Fruit fly (Drosophila melanogaster): Measurements from ENCODE around the gene eg.

Gene eg

DNA sequence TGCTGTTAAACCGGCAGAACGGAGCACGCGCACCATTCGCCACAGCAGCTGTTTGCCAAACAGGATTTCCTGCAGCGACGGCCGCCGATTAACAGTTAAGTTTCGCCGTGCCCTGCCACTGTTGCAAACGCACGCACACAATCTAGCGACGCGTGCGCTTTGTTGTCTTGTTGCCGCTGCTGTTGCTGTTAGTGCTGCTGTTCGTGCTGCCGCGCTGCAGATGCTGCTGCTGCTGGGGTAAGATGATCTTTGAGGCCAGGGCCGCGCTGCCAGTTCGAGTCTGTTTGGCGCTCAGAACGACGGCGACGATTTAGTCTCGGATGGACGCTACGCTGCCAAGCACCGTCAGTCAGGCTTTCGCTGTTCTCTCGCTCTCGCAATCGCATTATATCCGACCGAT lies at the start of gene eg:
Gene eg (plus strand): TSS at position 136 of the 400 bp plus-strand sequence.
- TF ChIP-seq pdm3 (GFP tag; optimal IDR thresholded peaks at IDR 0.05) (no peak), dac (GFP tag; optimal IDR thresholded peaks at IDR 0.05) (no peak), Sox14 (GFP tag; optimal IDR thresholded peaks at IDR 0.05) (no peak), Eip78C (GFP tag) (peak; percentile 8), CG6792 (GFP tag; optimal IDR thresholded peaks at IDR 0.05) (no peak), fkh (GFP tag; optimal IDR thresholded peaks at IDR 0.05) (no peak), Sox15 (GFP tag; optimal IDR thresholded peaks at IDR 0.05) (no peak), CG10631 (GFP tag; optimal IDR thresholded peaks at IDR 0.05) (no peak), CG9139 (GFP tag; optimal IDR thresholded peaks at IDR 0.05) (peak; percentile 18), esn (GFP tag; optimal IDR thresholded peaks at IDR 0.05) (no peak), cyc (GFP tag; optimal IDR thresholded peaks at IDR 0.05) (no peak), CG11762 (GFP tag; optimal IDR thresholded peaks at IDR 0.05; ENCODE audit: insufficient read depth) (no peak), CG11902 (GFP tag; optimal IDR thresholded peaks at IDR 0.05) (no peak), spab (GFP tag; optimal IDR thresholded peaks at IDR 0.05) (peak; percentile 19), CG32006 (GFP tag; optimal IDR thresholded peaks at IDR 0.05) (peak; percentile 4), Ets96B (tag; optimal IDR thresholded peaks at IDR 0.05) (no peak), CG7368 (GFP tag; optimal IDR thresholded peaks at IDR 0.05) (no peak), Gug (GFP tag; IDR thresholded peaks at IDR 0.05) (0 out of 2 replicates have a peak, but pooled peaks have one; percentile 0), OdsH (GFP tag; optimal IDR thresholded peaks at IDR 0.05) (no peak), CG34406 (GFP tag; optimal IDR thresholded peaks at IDR 0.05) (peak; percentile 2), CG3919 (GFP tag; optimal IDR thresholded peaks at IDR 0.05) (peak; percentile 9), ss (GFP tag; optimal IDR thresholded peaks at IDR 0.05) (peak; percentile 15 to 78)

DNA sequence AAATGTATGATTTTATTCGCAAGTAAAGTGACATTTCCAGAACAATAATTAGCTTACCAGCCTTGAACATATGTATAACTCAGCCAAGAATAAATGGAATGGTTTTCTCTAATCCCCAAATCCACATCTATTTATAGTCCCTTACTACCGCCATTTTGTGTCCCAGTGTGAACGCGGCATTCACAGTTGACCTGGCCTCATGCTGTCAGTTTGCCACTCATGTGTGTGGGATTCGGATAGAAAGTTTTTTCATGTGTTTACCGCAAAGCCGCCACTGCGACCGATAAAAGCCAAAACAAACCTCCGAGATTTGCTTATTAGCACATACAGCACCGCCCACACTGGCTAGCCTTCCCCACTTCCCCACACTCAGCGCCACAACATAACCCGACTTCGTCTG lies 42.6 kb upstream of the eg start:
- TF ChIP-seq cyc (GFP tag; optimal IDR thresholded peaks at IDR 0.05) (no peak), CG34406 (GFP tag; optimal IDR thresholded peaks at IDR 0.05) (no peak), CG3032 (tag; optimal IDR thresholded peaks at IDR 0.05) (no peak), CG6276 (GFP tag; optimal IDR thresholded peaks at IDR 0.05) (no peak), OdsH (GFP tag; optimal IDR thresholded peaks at IDR 0.05) (no peak)

DNA sequence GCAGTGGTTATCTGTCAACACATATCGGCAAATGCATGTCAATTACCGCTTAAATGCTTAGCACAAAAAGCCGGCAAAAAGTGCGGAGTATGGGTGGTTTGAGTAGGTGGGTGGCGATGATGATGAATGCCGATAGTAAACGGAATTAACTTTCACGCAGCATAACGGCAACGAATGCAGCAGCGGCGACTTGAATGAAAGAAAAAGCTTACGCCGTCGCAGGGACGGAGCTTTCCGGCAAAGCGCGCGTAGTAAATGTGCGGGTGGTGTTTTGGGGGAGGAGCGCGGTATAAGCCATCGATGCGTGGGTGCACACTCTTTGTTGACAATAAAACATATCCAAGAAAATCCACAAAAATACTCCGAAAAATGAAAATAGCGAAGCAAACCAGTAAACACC lies 39.0 kb upstream of the eg start, which contains the start of gene CG7370:
Gene CG7370 (plus strand): TSS at position 301 of the 400 bp plus-strand sequence.
- TF ChIP-seq CG34406 (GFP tag; optimal IDR thresholded peaks at IDR 0.05) (no peak), CG1621 (tag; optimal IDR thresholded peaks at IDR 0.05) (no peak), Hr4 (GFP tag; optimal IDR thresholded peaks at IDR 0.05) (no peak), CG4318 (GFP tag; optimal IDR thresholded peaks at IDR 0.05) (no peak), Ets96B (tag; optimal IDR thresholded peaks at IDR 0.05) (no peak), dac (GFP tag; optimal IDR thresholded peaks at IDR 0.05) (no peak), cyc (GFP tag; optimal IDR thresholded peaks at IDR 0.05) (no peak), salr (GFP tag; optimal IDR thresholded peaks at IDR 0.05) (no peak), Sox15 (GFP tag; optimal IDR thresholded peaks at IDR 0.05) (no peak), svp (GFP tag) (no peak), spab (GFP tag; optimal IDR thresholded peaks at IDR 0.05) (no peak), eg (GFP tag; IDR thresholded peaks at IDR 0.05) (no peak), CG8319 (GFP tag; optimal IDR thresholded peaks at IDR 0.05) (no peak), CG6792 (GFP tag; optimal IDR thresholded peaks at IDR 0.05) (no peak), Eip75B (GFP tag; optimal IDR thresholded peaks at IDR 0.05) (no peak), CG31627 (GFP tag; optimal IDR thresholded peaks at IDR 0.05) (no peak), CG7368 (GFP tag; optimal IDR thresholded peaks at IDR 0.05) (no peak), achi (GFP tag; optimal IDR thresholded peaks at IDR 0.05) (no peak), Sox102F (GFP tag; optimal IDR thresholded peaks at IDR 0.05) (no peak)

DNA sequence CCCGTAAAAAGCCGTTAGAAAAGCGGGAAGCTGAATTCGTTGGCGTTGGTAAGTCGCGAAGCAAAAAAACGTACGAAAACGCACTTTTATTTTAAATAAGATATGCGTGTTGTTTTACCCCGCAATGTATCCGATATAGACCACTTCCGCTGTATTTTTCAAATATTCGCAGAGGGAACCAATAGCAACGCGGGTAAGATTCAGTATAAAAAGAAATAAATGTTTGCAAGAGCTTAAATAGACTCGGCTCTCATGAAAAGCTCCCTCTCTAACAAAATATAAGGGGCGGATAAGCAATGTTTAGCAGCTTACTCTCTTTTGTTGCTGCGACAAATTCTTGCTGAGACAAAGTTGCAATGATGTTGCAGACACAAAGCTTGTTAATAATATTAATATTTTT lies 38.2 kb upstream of the eg start, which contains the start of gene Syn1:
Gene Syn1 (minus strand): TSS at position 207 of the 400 bp plus-strand sequence.
- TF ChIP-seq Hr39 (GFP tag; optimal IDR thresholded peaks at IDR 0.05) (no peak), fkh (GFP tag; optimal IDR thresholded peaks at IDR 0.05) (peak; percentile 48), CG8632 (GFP tag; optimal IDR thresholded peaks at IDR 0.05) (no peak), CG15336 (GFP tag; IDR thresholded peaks at IDR 0.05) (peak; percentile 26; the same call in 1 of the 2 replicates), net (GFP tag; optimal IDR thresholded peaks at IDR 0.05) (peak; percentile 14), svp (GFP tag) (no peak), CG7368 (GFP tag; optimal IDR thresholded peaks at IDR 0.05) (no peak), CG16779 (tag; optimal IDR thresholded peaks at IDR 0.05) (no peak), CG10669 (GFP tag; optimal IDR thresholded peaks at IDR 0.05) (no peak), Sox14 (GFP tag; optimal IDR thresholded peaks at IDR 0.05) (no peak)
